Fruit fly (Drosophila melanogaster): Measurements from ENCODE around the gene Dnaaf6.

Gene Dnaaf6

dm6 chr3L:14673740-14674463 is 10.7 kb upstream of the Dnaaf6 start (continued):
- TF ChIP-seq z (GFP tag; IDR thresholded peaks at IDR 0.05): no peak
- TF ChIP-seq Atf6 (GFP tag; IDR thresholded peaks at IDR 0.05): no peak
- TF ChIP-seq Usf (GFP tag; optimal IDR thresholded peaks at IDR 0.05): no peak
- no peak for TF ChIP-seq CG12744 (GFP tag; optimal IDR thresholded peaks at IDR 0.05)
- no peak for TF ChIP-seq CG17385 (GFP tag; optimal IDR thresholded peaks at IDR 0.05)
- no peak for TF ChIP-seq CG2678 (tag; optimal IDR thresholded peaks at IDR 0.05)
- TF ChIP-seq NfI (GFP tag; optimal IDR thresholded peaks at IDR 0.05): no peak
- TF ChIP-seq toy (GFP tag; IDR thresholded peaks at IDR 0.05): no peak
- TF ChIP-seq zfh2 (GFP tag; optimal IDR thresholded peaks at IDR 0.05): no peak
- peak; percentile 10 for TF ChIP-seq salm (tag; optimal IDR thresholded peaks at IDR 0.05)
- no peak for TF ChIP-seq CG9932 (GFP tag; IDR thresholded peaks at IDR 0.05)
- no peak for TF ChIP-seq ac (GFP tag; optimal IDR thresholded peaks at IDR 0.05)
- no peak for TF ChIP-seq Atf3 (GFP tag; optimal IDR thresholded peaks at IDR 0.05)
- TF ChIP-seq CG7271 (tag; optimal IDR thresholded peaks at IDR 0.05): no peak
- no peak for TF ChIP-seq CG18011 (GFP tag; optimal IDR thresholded peaks at IDR 0.05)
- peak; percentile 32 for TF ChIP-seq CG12391 (tag; optimal IDR thresholded peaks at IDR 0.05)
- TF ChIP-seq pros (GFP tag; optimal IDR thresholded peaks at IDR 0.05): no peak
- no peak for TF ChIP-seq her (GFP tag; optimal IDR thresholded peaks at IDR 0.05)
- no peak for TF ChIP-seq p53 (GFP tag; optimal IDR thresholded peaks at IDR 0.05)
- TF ChIP-seq zf30C (GFP tag; optimal IDR thresholded peaks at IDR 0.05): no peak
- TF ChIP-seq croc (GFP tag; conservative IDR thresholded peaks at IDR 0.05): no peak
- TF ChIP-seq CG8388 (GFP tag; optimal IDR thresholded peaks at IDR 0.05): no peak
- TF ChIP-seq sqz (GFP tag; optimal IDR thresholded peaks at IDR 0.05): no peak
- no peak for TF ChIP-seq Mrtf (GFP tag; IDR thresholded peaks at IDR 0.05)
- no peak for TF ChIP-seq sr (GFP tag; IDR thresholded peaks at IDR 0.05)
- TF ChIP-seq Hmx (GFP tag; optimal IDR thresholded peaks at IDR 0.05): no peak
- no peak for TF ChIP-seq Mes4 (GFP tag; optimal IDR thresholded peaks at IDR 0.05)
- TF ChIP-seq mld (GFP tag; IDR thresholded peaks at IDR 0.05; ENCODE audit: partially characterized antibody): peak; percentile 95
- no peak for TF ChIP-seq CG3065 (GFP tag; optimal IDR thresholded peaks at IDR 0.05)
- no peak for TF ChIP-seq crc (GFP tag; optimal IDR thresholded peaks at IDR 0.05)
- TF ChIP-seq ato (GFP tag; IDR thresholded peaks at IDR 0.05; ENCODE audit: partially characterized antibody): peak; percentile 87
- no peak for TF ChIP-seq CG2202 (tag; optimal IDR thresholded peaks at IDR 0.05)
- TF ChIP-seq CG15696 (tag; optimal IDR thresholded peaks at IDR 0.05): no peak
- no peak for TF ChIP-seq fru (optimal IDR thresholded peaks at IDR 0.05)
- no peak for TF ChIP-seq CG17328 (GFP tag; IDR thresholded peaks at IDR 0.05)
- TF ChIP-seq hb (GFP tag; IDR thresholded peaks at IDR 0.05; ENCODE audit: partially characterized antibody): peak; percentile 72; the same call in 2 of the 3 replicates
- TF ChIP-seq CG11696 (GFP tag; IDR thresholded peaks at IDR 0.05): no peak
- peak; percentile 71 for TF ChIP-seq HmgD (GFP tag; optimal IDR thresholded peaks at IDR 0.05)
- no peak for TF ChIP-seq CG13123 (GFP tag; optimal IDR thresholded peaks at IDR 0.05)
- no peak for TF ChIP-seq CG10431 (GFP tag; optimal IDR thresholded peaks at IDR 0.05)
- TF ChIP-seq Oli (tag; optimal IDR thresholded peaks at IDR 0.05): no peak
- no peak for TF ChIP-seq B-H1 (GFP tag; IDR thresholded peaks at IDR 0.05)
- TF ChIP-seq usp (GFP tag; optimal IDR thresholded peaks at IDR 0.05): no peak
- TF ChIP-seq CG15514 (GFP tag; optimal IDR thresholded peaks at IDR 0.05): no peak
- no peak for TF ChIP-seq YL-1 (GFP tag; optimal IDR thresholded peaks at IDR 0.05)
- peak; percentile 41 for TF ChIP-seq kni (GFP tag; optimal IDR thresholded peaks at IDR 0.05)
- no peak for TF ChIP-seq repo (GFP tag; optimal IDR thresholded peaks at IDR 0.05)
- TF ChIP-seq abd-A (tag; optimal IDR thresholded peaks at IDR 0.05): peak; percentile 90
- no peak for TF ChIP-seq Bteb2 (GFP tag; optimal IDR thresholded peaks at IDR 0.05)
- TF ChIP-seq CG11723 (GFP tag; optimal IDR thresholded peaks at IDR 0.05): no peak
- no peak for TF ChIP-seq CG6813 (GFP tag; optimal IDR thresholded peaks at IDR 0.05)
